Fruit fly (Drosophila melanogaster) whole organism, pupa: ENCODE results near the gene laza.

ENCODE experiments used
- CG10348 ChIP-seq: fragments of 200-800 bp; sonication (Bioruptor generic); IDR thresholded peaks from 2 replicates; pipeline ENCODE4 v1.3.6; 2022; ENCODE audit warnings: missing biosample characterization, missing genetic modification characterization
- CG12605 ChIP-seq: fragments of 200-800 bp; sonication (Bioruptor generic); IDR thresholded peaks from 2 replicates; pipeline ENCODE4 v1.3.6; 2022; ENCODE audit warnings: missing biosample characterization, missing genetic modification characterization
- CG14655 ChIP-seq: fragments of 200-800 bp; sonication (Bioruptor generic); optimal IDR thresholded peaks from 3 replicates; lab custom pipeline; 2017; ENCODE audit warnings: mild to moderate bottlenecking, missing biosample characterization, missing genetic modification reagents, missing genetic modification characterization
- CG15710 ChIP-seq: fragments of 200-800 bp; sonication (Bioruptor generic); optimal IDR thresholded peaks from 2 replicates; lab custom pipeline; 2018; ENCODE audit warnings: missing biosample characterization, mild to moderate bottlenecking, missing genetic modification characterization, moderate library complexity
- CG17806 ChIP-seq: fragments of 200-800 bp; sonication (Bioruptor generic); optimal IDR thresholded peaks from 2 replicates; lab custom pipeline; 2018; ENCODE audit warnings: missing biosample characterization, mild to moderate bottlenecking, missing genetic modification characterization, moderate library complexity
- CG4496 ChIP-seq: fragments of 200-800 bp; sonication (Bioruptor generic); IDR thresholded peaks from 3 replicates; pipeline ENCODE4 v1.3.6; 2022; ENCODE audit warnings: missing biosample characterization, missing genetic modification characterization
- CG8159 ChIP-seq: fragments of 200-800 bp; sonication (Bioruptor generic); optimal IDR thresholded peaks from 3 replicates; lab custom pipeline; 2018; ENCODE audit warnings: missing biosample characterization, mild to moderate bottlenecking, missing genetic modification characterization, moderate library complexity
- CG8301 ChIP-seq: fragments of 200-800 bp; sonication (Bioruptor generic); optimal IDR thresholded peaks from 2 replicates; lab custom pipeline; 2018; ENCODE audit warnings: missing biosample characterization, mild to moderate bottlenecking, missing genetic modification characterization
- CG9948 ChIP-seq: fragments of 200-800 bp; sonication (Bioruptor generic); optimal IDR thresholded peaks from 2 replicates; lab custom pipeline; 2018; ENCODE audit warnings: missing biosample characterization, mild to moderate bottlenecking, missing genetic modification characterization, moderate library complexity
- Ets98B ChIP-seq: fragments of 200-800 bp; sonication (Bioruptor generic); IDR thresholded peaks from 2 replicates; pipeline ENCODE4 v1.3.6; 2022; ENCODE audit warnings: missing biosample characterization, missing genetic modification characterization
- Pif1B ChIP-seq: fragments of 200-800 bp; sonication (Bioruptor generic); optimal IDR thresholded peaks from 3 replicates; lab custom pipeline; 2016; ENCODE audit warnings: missing biosample characterization, missing genetic modification characterization
- Snoo ChIP-seq: fragments of 200-800 bp; sonication (Bioruptor generic); optimal IDR thresholded peaks from 3 replicates; lab custom pipeline; 2017; ENCODE audit warnings: missing biosample characterization, mild to moderate bottlenecking, missing genetic modification characterization, inconsistent platforms

DNA sequence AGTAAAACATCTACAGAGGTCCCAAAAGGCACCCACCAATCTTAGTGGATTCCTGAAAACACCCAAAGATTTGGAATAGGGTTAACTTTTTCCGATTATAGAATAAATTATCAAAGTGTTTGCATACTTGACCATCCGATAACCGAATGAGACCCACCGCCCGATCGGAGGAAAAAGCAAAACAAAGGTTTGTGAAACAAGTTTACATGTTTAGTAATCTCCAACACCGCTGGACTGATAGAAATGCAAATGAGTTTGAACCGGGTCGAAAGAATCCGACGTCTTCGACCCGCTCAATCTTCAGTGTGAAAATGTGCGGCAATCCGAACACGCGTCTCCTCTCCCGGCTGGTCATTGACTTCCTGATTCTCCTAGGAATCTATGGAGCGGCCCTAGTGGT lies 7.6 kb upstream of the laza start, which contains the start of gene CG11437:
- TF ChIP-seq CG14655 (no peak), CG17806 (no peak), CG8301 (tag; lab: Kevin White, UChicago) (no peak), CG12605 (GFP tag; lab: Robert Waterston, UW) (no peak), CG9948 (no peak), Ets98B (GFP tag; lab: Robert Waterston, UW) (no peak), CG15710 (tag; lab: Kevin White, UChicago) (no peak), Snoo (tag; lab: Kevin White, UChicago) (no peak), CG10348 (GFP tag; lab: Robert Waterston, UW) (no peak), CG8159 (tag; lab: Kevin White, UChicago) (no peak), Pif1B (GFP tag; lab: Kevin White, UChicago) (no peak), CG4496 (GFP tag; lab: Robert Waterston, UW) (no peak)
